Fruit fly (Drosophila melanogaster) whole organism, prepupa: Measurements from ENCODE around the gene CG12481.
A peak's percentile ranks its signal among the peaks of the same experiment; 100 is the strongest.

Source experiments
- Blimp-1 ChIP-seq: fragments of 200-800 bp; sonication (Bioruptor generic); optimal IDR thresholded peaks from 3 replicates; lab custom pipeline; 2017; ENCODE audit warnings: missing biosample characterization, missing genetic modification characterization, mild to moderate bottlenecking, moderate library complexity, missing genetic modification reagents
- CG10631 ChIP-seq: fragments of 200-800 bp; sonication (Bioruptor generic); optimal IDR thresholded peaks from 2 replicates; lab custom pipeline; 2016; ENCODE audit warnings: missing biosample characterization, missing genetic modification characterization
- CG10669 ChIP-seq: fragments of 200-800 bp; sonication (Bioruptor generic); optimal IDR thresholded peaks from 3 replicates; lab custom pipeline; 2018; ENCODE audit warnings: missing biosample characterization, mild to moderate bottlenecking, missing genetic modification characterization, moderate library complexity
- CG11294 ChIP-seq: fragments of 200-800 bp; sonication (Bioruptor generic); IDR thresholded peaks from 2 replicates; pipeline ENCODE4 v1.3.6; 2022; ENCODE audit warnings: missing biosample characterization, missing genetic modification characterization
- CG11902 ChIP-seq: fragments of 200-800 bp; sonication (Bioruptor generic); optimal IDR thresholded peaks from 3 replicates; lab custom pipeline; 2016; ENCODE audit warnings: missing biosample characterization, missing genetic modification characterization
- CG15336 ChIP-seq: fragments of 200-800 bp; sonication (Bioruptor generic); IDR thresholded peaks from 2 replicates; pipeline ENCODE4 v1.3.6; 2022; ENCODE audit warnings: missing biosample characterization, missing genetic modification characterization
- CG1621 ChIP-seq: fragments of 200-800 bp; sonication (Bioruptor generic); optimal IDR thresholded peaks from 3 replicates; lab custom pipeline; 2018; ENCODE audit warnings: missing biosample characterization, mild to moderate bottlenecking, missing genetic modification characterization
- CG3032 ChIP-seq: fragments of 200-800 bp; optimal IDR thresholded peaks from 2 replicates; lab custom pipeline; 2019; ENCODE audit warnings: missing biosample characterization, mild to moderate bottlenecking, missing genetic modification characterization, moderate library complexity
- CG31627 ChIP-seq: fragments of 200-800 bp; sonication (Bioruptor generic); optimal IDR thresholded peaks from 3 replicates; lab custom pipeline; 2016; ENCODE audit warnings: missing biosample characterization, missing genetic modification characterization
- CG32006 ChIP-seq: fragments of 200-800 bp; sonication (Bioruptor generic); optimal IDR thresholded peaks from 3 replicates; lab custom pipeline; 2017; ENCODE audit warnings: missing biosample characterization, mild to moderate bottlenecking, missing genetic modification characterization
- CG3919 ChIP-seq: fragments of 200-800 bp; sonication (Bioruptor generic); optimal IDR thresholded peaks from 3 replicates; lab custom pipeline; 2016; ENCODE audit warnings: missing biosample characterization, missing genetic modification characterization
- CG4318 ChIP-seq: fragments of 200-800 bp; sonication (Bioruptor generic); optimal IDR thresholded peaks from 3 replicates; lab custom pipeline; 2017; ENCODE audit warnings: missing biosample characterization, mild to moderate bottlenecking, missing genetic modification characterization
- CG6163 ChIP-seq: fragments of 200-800 bp; sonication (Bioruptor generic); IDR thresholded peaks from 3 replicates; pipeline ENCODE4 v1.3.6; 2022; ENCODE audit warnings: missing biosample characterization, missing genetic modification characterization
- CG6276 ChIP-seq: fragments of 200-800 bp; sonication (Bioruptor generic); optimal IDR thresholded peaks from 2 replicates; lab custom pipeline; 2017; ENCODE audit warnings: missing biosample characterization, mild to moderate bottlenecking, missing genetic modification characterization
- CG6792 ChIP-seq: fragments of 200-800 bp; sonication (Bioruptor generic); optimal IDR thresholded peaks from 3 replicates; lab custom pipeline; 2016; ENCODE audit warnings: missing biosample characterization, missing genetic modification characterization
- CG6808 ChIP-seq: fragments of 200-800 bp; sonication (Bioruptor generic); optimal IDR thresholded peaks from 3 replicates; lab custom pipeline; 2017; ENCODE audit warnings: missing biosample characterization, missing genetic modification characterization, mild to moderate bottlenecking, moderate library complexity, missing genetic modification reagents
- CG6854 ChIP-seq: fragments of 200-800 bp; sonication (Bioruptor generic); optimal IDR thresholded peaks from 2 replicates; lab custom pipeline; 2017; ENCODE audit warnings: missing biosample characterization, mild to moderate bottlenecking, missing genetic modification characterization
- CG7368 ChIP-seq: fragments of 200-800 bp; sonication (Bioruptor generic); optimal IDR thresholded peaks from 3 replicates; lab custom pipeline; 2016; ENCODE audit warnings: missing biosample characterization, missing genetic modification characterization
- CG8119 ChIP-seq: fragments of 200-800 bp; sonication (Bioruptor generic); IDR thresholded peaks from 3 replicates; pipeline ENCODE4 v1.3.6; 2022; ENCODE audit warnings: missing biosample characterization, missing genetic modification characterization
- CG8319 ChIP-seq: fragments of 200-800 bp; sonication (Bioruptor generic); optimal IDR thresholded peaks from 3 replicates; lab custom pipeline; 2016; ENCODE audit warnings: missing biosample characterization, missing genetic modification characterization
- CG9139 ChIP-seq: fragments of 200-800 bp; sonication (Bioruptor generic); optimal IDR thresholded peaks from 3 replicates; lab custom pipeline; 2017; ENCODE audit warnings: missing biosample characterization, mild to moderate bottlenecking, missing genetic modification characterization
- Eip75B ChIP-seq: fragments of 200-800 bp; sonication (Bioruptor generic); optimal IDR thresholded peaks from 3 replicates; lab custom pipeline; 2016; ENCODE audit warnings: missing biosample characterization, missing genetic modification characterization
- Eip78C ChIP-seq: fragments of 200-800 bp; sonication (Bioruptor generic); peaks from one replicate; lab custom pipeline; 2016; ENCODE audit warnings: missing biosample characterization, missing genetic modification characterization
- Eip93F ChIP-seq: fragments of 200-800 bp; sonication (Bioruptor generic); optimal IDR thresholded peaks from 2 replicates; lab custom pipeline; 2016; ENCODE audit warnings: missing biosample characterization, mild to moderate bottlenecking, missing genetic modification characterization
- Ets21C ChIP-seq: fragments of 200-800 bp; sonication (Bioruptor generic); optimal IDR thresholded peaks from 3 replicates; lab custom pipeline; 2016; ENCODE audit warnings: missing biosample characterization, missing genetic modification characterization
- Ets96B ChIP-seq: fragments of 200-800 bp; optimal IDR thresholded peaks from 2 replicates; lab custom pipeline; 2019; ENCODE audit warnings: missing biosample characterization, mild to moderate bottlenecking, missing genetic modification characterization, moderate library complexity
- Gug ChIP-seq: fragments of 200-800 bp; sonication (Bioruptor generic); IDR thresholded peaks from 2 replicates; pipeline ENCODE4 v1.3.6; 2022; ENCODE audit warnings: missing biosample characterization, missing genetic modification characterization
- Hr38 ChIP-seq: sonication (Bioruptor generic); optimal IDR thresholded peaks from 2 replicates; lab custom pipeline; 2016; ENCODE audit warnings: missing biosample characterization, missing genetic modification characterization
- Hr4 ChIP-seq: fragments of 200-800 bp; sonication (Bioruptor generic); optimal IDR thresholded peaks from 3 replicates; lab custom pipeline; 2016; ENCODE audit warnings: missing biosample characterization, missing genetic modification characterization
- Lpt ChIP-seq: fragments of 200-800 bp; sonication (Bioruptor generic); optimal IDR thresholded peaks from 3 replicates; lab custom pipeline; 2016; ENCODE audit warnings: missing biosample characterization, missing genetic modification characterization
- Met ChIP-seq: fragments of 200-800 bp; sonication (Bioruptor generic); optimal IDR thresholded peaks from 3 replicates; lab custom pipeline; 2016; ENCODE audit warnings: missing biosample characterization, missing genetic modification characterization
- OdsH ChIP-seq: fragments of 200-800 bp; sonication (Bioruptor generic); optimal IDR thresholded peaks from 3 replicates; lab custom pipeline; 2016; ENCODE audit warnings: missing biosample characterization, missing genetic modification characterization
- Sox102F ChIP-seq: fragments of 200-800 bp; sonication (Bioruptor generic); optimal IDR thresholded peaks from 2 replicates; lab custom pipeline; 2016; ENCODE audit warnings: missing biosample characterization, mild to moderate bottlenecking, missing genetic modification characterization
- Sox14 ChIP-seq: fragments of 200-800 bp; sonication (Bioruptor generic); optimal IDR thresholded peaks from 3 replicates; lab custom pipeline; 2016; ENCODE audit warnings: missing biosample characterization, missing genetic modification characterization
- Sox15 ChIP-seq: fragments of 200-800 bp; sonication (Bioruptor generic); optimal IDR thresholded peaks from 3 replicates; lab custom pipeline; 2016; ENCODE audit warnings: missing biosample characterization, missing genetic modification characterization
- achi ChIP-seq: fragments of 200-800 bp; sonication (Bioruptor generic); optimal IDR thresholded peaks from 3 replicates; lab custom pipeline; 2016; ENCODE audit warnings: missing biosample characterization, missing genetic modification characterization
- dac ChIP-seq: fragments of 200-800 bp; sonication (Bioruptor generic); optimal IDR thresholded peaks from 2 replicates; lab custom pipeline; 2017; ENCODE audit warnings: missing biosample characterization, mild to moderate bottlenecking, missing genetic modification characterization
- dsx ChIP-seq: fragments of 200-800 bp; optimal IDR thresholded peaks from 3 replicates; lab custom pipeline; 2019; ENCODE audit warnings: missing biosample characterization, mild to moderate bottlenecking, missing genetic modification characterization, moderate library complexity; ENCODE audit not compliant: poor library complexity, severe bottlenecking
- eg ChIP-seq: fragments of 200-800 bp; sonication (Bioruptor generic); IDR thresholded peaks from 3 replicates; pipeline ENCODE4 v1.3.6; 2022; ENCODE audit warnings: missing biosample characterization, missing genetic modification characterization
- fd59A ChIP-seq: fragments of 200-800 bp; sonication (Bioruptor generic); optimal IDR thresholded peaks from 2 replicates; lab custom pipeline; 2017; ENCODE audit warnings: missing biosample characterization, mild to moderate bottlenecking, missing genetic modification characterization, missing genetic modification reagents
- fkh ChIP-seq: fragments of 200-800 bp; sonication (Bioruptor generic); optimal IDR thresholded peaks from 3 replicates; lab custom pipeline; 2017; ENCODE audit warnings: missing biosample characterization, mild to moderate bottlenecking, missing genetic modification characterization, moderate library complexity
- lz ChIP-seq: fragments of 200-800 bp; sonication (Bioruptor generic); optimal IDR thresholded peaks from 3 replicates; lab custom pipeline; 2016; ENCODE audit warnings: missing biosample characterization, missing genetic modification characterization
- net ChIP-seq: fragments of 200-800 bp; sonication (Bioruptor generic); optimal IDR thresholded peaks from 3 replicates; lab custom pipeline; 2016; ENCODE audit warnings: missing biosample characterization, missing genetic modification characterization
- salr ChIP-seq, 2 experiments: fragments of 200-800 bp; sonication (Bioruptor generic); optimal IDR thresholded peaks; 3 replicates each; lab custom pipeline; 2016 to 2018; ENCODE audit warnings: missing biosample characterization in 2 of 2, missing genetic modification characterization in 2 of 2, mild to moderate bottlenecking in 1 of 2
- spab ChIP-seq: fragments of 200-800 bp; sonication (Bioruptor generic); optimal IDR thresholded peaks from 2 replicates; lab custom pipeline; 2017; ENCODE audit warnings: missing biosample characterization, mild to moderate bottlenecking, missing genetic modification characterization, missing genetic modification reagents
- svp ChIP-seq: fragments of 200-800 bp; sonication (Bioruptor generic); peaks from one replicate; lab custom pipeline; 2016; ENCODE audit warnings: missing biosample characterization, missing genetic modification characterization
- vri ChIP-seq: fragments of 200-800 bp; sonication (Bioruptor generic); optimal IDR thresholded peaks from 3 replicates; lab custom pipeline; 2016; ENCODE audit warnings: missing biosample characterization, mild to moderate bottlenecking, missing genetic modification characterization

CG12481 gene

dm6 chrX:14149312-14149711 is 37.7 kb upstream of the CG12481 start (continued):
- TF ChIP-seq CG6854 (GFP tag; lab: Kevin White, UChicago) (no peak), Hr4 (GFP tag; lab: Kevin White, UChicago) (peak; percentile 55), dac (GFP tag; lab: Kevin White, UChicago) (peak; percentile 2), CG10669 (GFP tag; lab: Kevin White, UChicago) (peak; percentile 36), Ets96B (tag; lab: Kevin White, UChicago) (peak; percentile 7), Hr38 (GFP tag; lab: Kevin White, UChicago) (no peak), CG6276 (GFP tag; lab: Kevin White, UChicago) (peak; percentile 21), net (GFP tag; lab: Kevin White, UChicago) (peak; percentile 23), vri (no peak), Eip75B (no peak), CG1621 (tag; lab: Kevin White, UChicago) (peak; percentile 29), CG9139 (GFP tag; lab: Kevin White, UChicago) (no peak), spab (GFP tag; lab: Kevin White, UChicago) (no peak), CG7368 (GFP tag; lab: Kevin White, UChicago) (peak; percentile 3), svp (peak; percentile 75), Eip93F (GFP tag; lab: Kevin White, UChicago) (no peak)

- no peak for TF ChIP-seq eg (GFP tag; lab: Robert Waterston, UW)
Observed at dm6 chrX:14151906-14152305, 35.1 kb upstream of the CG12481 start, which contains the start of gene CG12479. Gene CG12479 (minus strand): TSS chrX:14152006.

- TF ChIP-seq vri: no peak
- no peak for TF ChIP-seq Sox14 (GFP tag; lab: Kevin White, UChicago)
- no peak for TF ChIP-seq CG8319 (GFP tag; lab: Kevin White, UChicago)
- TF ChIP-seq spab (GFP tag; lab: Kevin White, UChicago): peak; percentile 35
- TF ChIP-seq CG6854 (GFP tag; lab: Kevin White, UChicago): no peak
- TF ChIP-seq CG10631 (GFP tag; lab: Kevin White, UChicago): no peak
- no peak for TF ChIP-seq Eip93F (GFP tag; lab: Kevin White, UChicago)
- no peak for TF ChIP-seq CG15336 (GFP tag; lab: Robert Waterston, UW)
- no peak for TF ChIP-seq Ets21C (GFP tag; lab: Kevin White, UChicago)
- TF ChIP-seq Sox102F (GFP tag; lab: Kevin White, UChicago): no peak
- peak; percentile 28 for TF ChIP-seq CG6808 (GFP tag; lab: Kevin White, UChicago)
- no peak for TF ChIP-seq CG3919 (GFP tag; lab: Kevin White, UChicago)
- no peak for TF ChIP-seq Blimp-1
- no peak for TF ChIP-seq OdsH (GFP tag; lab: Kevin White, UChicago)
- peak; percentile 28 for TF ChIP-seq Ets96B (tag; lab: Kevin White, UChicago)
- TF ChIP-seq Gug (GFP tag; lab: Robert Waterston, UW): no peak
- peak; percentile 20 for TF ChIP-seq CG3032
- no peak for TF ChIP-seq CG11294 (GFP tag; lab: Robert Waterston, UW)
- TF ChIP-seq CG10669 (GFP tag; lab: Kevin White, UChicago): peak; percentile 15
- TF ChIP-seq Met (GFP tag; lab: Kevin White, UChicago): no peak
- TF ChIP-seq Lpt: no peak
- no peak for TF ChIP-seq net (GFP tag; lab: Kevin White, UChicago)
- no peak for TF ChIP-seq Eip75B
- TF ChIP-seq lz (GFP tag; lab: Kevin White, UChicago): no peak
- TF ChIP-seq CG31627 (GFP tag; lab: Kevin White, UChicago): no peak
- TF ChIP-seq Sox15 (GFP tag; lab: Kevin White, UChicago): no peak
- peak; percentile 32 for TF ChIP-seq fd59A (GFP tag; lab: Kevin White, UChicago)
- TF ChIP-seq achi (GFP tag; lab: Kevin White, UChicago): no peak
- TF ChIP-seq CG6792 (GFP tag; lab: Kevin White, UChicago): no peak
- peak; percentile 13 for TF ChIP-seq CG32006 (GFP tag; lab: Kevin White, UChicago)
- peak; percentile 78 for TF ChIP-seq Eip78C (GFP tag; lab: Kevin White, UChicago)
- no peak for TF ChIP-seq dsx (GFP tag; lab: Kevin White, UChicago)
- TF ChIP-seq CG7368 (GFP tag; lab: Kevin White, UChicago): no peak
- TF ChIP-seq CG6163 (GFP tag; lab: Robert Waterston, UW): no peak
- TF ChIP-seq salr (GFP tag; optimal IDR thresholded peaks at IDR 0.05; lab: Kevin White, UChicago): peak in 1 of 2 experiments; percentile 28
- TF ChIP-seq CG1621 (tag; lab: Kevin White, UChicago): no peak
- no peak for TF ChIP-seq CG4318
- TF ChIP-seq fkh (GFP tag; lab: Kevin White, UChicago): no peak
- TF ChIP-seq CG11902 (GFP tag; lab: Kevin White, UChicago): no peak
- TF ChIP-seq CG8119 (GFP tag; lab: Robert Waterston, UW): no peak
Observed at dm6 chrX:14153689-14154088, 33.4 kb upstream of the CG12481 start.
